Worm (Caenorhabditis elegans) whole organism, L2 larva: ENCODE results near the gene C11G10.1.

ENCODE experiments used
- C34F6.9 ChIP-seq: fragments of 150-350 bp; optimal IDR thresholded peaks from 2 replicates; lab custom pipeline; 2014; ENCODE audit warnings: missing biosample characterization, missing genetic modification characterization
- R02D3.7 ChIP-seq: fragments of 150-350 bp; optimal IDR thresholded peaks from 2 replicates; lab custom pipeline; 2014; ENCODE audit warnings: missing biosample characterization, missing genetic modification characterization
- Y55F3AM.14 ChIP-seq: fragments of 200-800 bp; sonication (Bioruptor generic); optimal IDR thresholded peaks from 2 replicates; lab custom pipeline; 2018; ENCODE audit warnings: mild to moderate bottlenecking, missing genetic modification characterization, missing compliant biosample characterization
- ZK546.5 ChIP-seq: sonication (generic microtip); optimal IDR thresholded peaks from 2 replicates; lab custom pipeline; 2017; ENCODE audit warnings: missing biosample characterization, missing genetic modification characterization
- alr-1 ChIP-seq: fragments of 150-350 bp; optimal IDR thresholded peaks from 2 replicates; lab custom pipeline; 2014; ENCODE audit warnings: missing biosample characterization, missing genetic modification characterization
- blmp-1 ChIP-seq: sonication (generic microtip); optimal IDR thresholded peaks from 2 replicates; lab custom pipeline; 2017; ENCODE audit warnings: missing genetic modification characterization, mild to moderate bottlenecking, missing compliant biosample characterization, antibody characterized with exemption, moderate library complexity; ENCODE audit not compliant: insufficient read depth
- ceh-16 ChIP-seq: fragments of 150-350 bp; optimal IDR thresholded peaks from 2 replicates; lab custom pipeline; 2014; ENCODE audit warnings: missing biosample characterization, missing genetic modification characterization
- ceh-82 ChIP-seq: fragments of 150-350 bp; optimal IDR thresholded peaks from 2 replicates; lab custom pipeline; 2014; ENCODE audit warnings: missing biosample characterization, missing genetic modification characterization
- crh-2 ChIP-seq: sonication (generic microtip); optimal IDR thresholded peaks from 2 replicates; lab custom pipeline; 2017; ENCODE audit warnings: missing biosample characterization, missing genetic modification characterization
- dmd-4 ChIP-seq: sonication (generic microtip); optimal IDR thresholded peaks from 2 replicates; lab custom pipeline; 2017; ENCODE audit warnings: missing biosample characterization, missing genetic modification characterization
- egl-27 ChIP-seq: sonication (generic microtip); optimal IDR thresholded peaks from 3 replicates; lab custom pipeline; 2017; ENCODE audit warnings: missing biosample characterization, missing genetic modification reagents, missing genetic modification characterization
- elt-1 ChIP-seq: fragments of 150-350 bp; optimal IDR thresholded peaks from 2 replicates; lab custom pipeline; 2014; ENCODE audit warnings: missing biosample characterization, missing genetic modification characterization
- fos-1 ChIP-seq: fragments of 150-350 bp; optimal IDR thresholded peaks from 2 replicates; lab custom pipeline; 2014; ENCODE audit warnings: missing biosample characterization, missing genetic modification characterization
- gmeb-1 ChIP-seq: fragments of 150-350 bp; optimal IDR thresholded peaks from 2 replicates; lab custom pipeline; 2014; ENCODE audit warnings: missing biosample characterization, missing genetic modification characterization
- lin-39 ChIP-seq: fragments of 150-350 bp; optimal IDR thresholded peaks from 2 replicates; lab custom pipeline; 2014; ENCODE audit warnings: missing biosample characterization, missing genetic modification reagents, missing genetic modification characterization
- lsy-2 ChIP-seq, 2 experiments: fragments of 150-350 bp in 1 of 2; sonication (generic microtip) in 1 of 2; optimal IDR thresholded peaks; 2 replicates each; lab custom pipeline; 2014 to 2017; ENCODE audit warnings: missing biosample characterization in 2 of 2, missing genetic modification characterization in 2 of 2
- mab-5 ChIP-seq: fragments of 150-350 bp; optimal IDR thresholded peaks from 2 replicates; lab custom pipeline; 2014; ENCODE audit warnings: missing biosample characterization, missing genetic modification characterization
- mbf-1 ChIP-seq: sonication (generic microtip); optimal IDR thresholded peaks from 2 replicates; lab custom pipeline; 2017; ENCODE audit warnings: missing biosample characterization, missing genetic modification characterization
- mdl-1 ChIP-seq, 2 experiments: fragments of 150-350 bp in 1 of 2; sonication (generic microtip) in 1 of 2; optimal IDR thresholded peaks; 2 replicates each; lab custom pipeline; 2017; ENCODE audit warnings: missing biosample characterization in 2 of 2, missing genetic modification characterization in 2 of 2
- nhr-10 ChIP-seq: sonication (generic microtip); optimal IDR thresholded peaks from 2 replicates; lab custom pipeline; 2017; ENCODE audit warnings: missing biosample characterization, missing genetic modification characterization
- nhr-11 ChIP-seq: fragments of 150-350 bp; optimal IDR thresholded peaks from 2 replicates; lab custom pipeline; 2014; ENCODE audit warnings: missing biosample characterization, missing genetic modification characterization
- nhr-12 ChIP-seq: fragments of 150-350 bp; optimal IDR thresholded peaks from 2 replicates; lab custom pipeline; 2014; ENCODE audit warnings: missing biosample characterization, missing genetic modification characterization
- nhr-129 ChIP-seq: fragments of 150-350 bp; optimal IDR thresholded peaks from 2 replicates; lab custom pipeline; 2014; ENCODE audit warnings: missing biosample characterization, missing genetic modification characterization
- nhr-23 ChIP-seq: fragments of 150-350 bp; optimal IDR thresholded peaks from 2 replicates; lab custom pipeline; 2014; ENCODE audit warnings: missing biosample characterization, missing genetic modification reagents, missing genetic modification characterization
- nhr-237 ChIP-seq: fragments of 150-350 bp; optimal IDR thresholded peaks from 2 replicates; lab custom pipeline; 2014; ENCODE audit warnings: missing biosample characterization, missing genetic modification characterization
- nhr-25 ChIP-seq: fragments of 150-350 bp; sonication (generic microtip); optimal IDR thresholded peaks from 3 replicates; lab custom pipeline; 2014; ENCODE audit warnings: missing biosample characterization, missing genetic modification characterization
- nhr-6 ChIP-seq: fragments of 150-350 bp; optimal IDR thresholded peaks from 2 replicates; lab custom pipeline; 2014; ENCODE audit warnings: missing biosample characterization, missing genetic modification characterization
- nhr-77 ChIP-seq: fragments of 150-350 bp; optimal IDR thresholded peaks from 2 replicates; lab custom pipeline; 2014; ENCODE audit warnings: missing biosample characterization, missing genetic modification characterization
- peb-1 ChIP-seq: fragments of 150-350 bp; optimal IDR thresholded peaks from 2 replicates; lab custom pipeline; 2014; ENCODE audit warnings: missing biosample characterization, missing genetic modification characterization
- sem-4 ChIP-seq: fragments of 150-350 bp; optimal IDR thresholded peaks from 2 replicates; lab custom pipeline; 2014; ENCODE audit warnings: missing biosample characterization, missing genetic modification reagents, missing genetic modification characterization
- skn-1 ChIP-seq: sonication (generic microtip); optimal IDR thresholded peaks from 2 replicates; lab custom pipeline; 2017; ENCODE audit warnings: missing biosample characterization, missing genetic modification characterization
- sma-3 ChIP-seq: sonication (generic microtip); optimal IDR thresholded peaks from 2 replicates; lab custom pipeline; 2016; ENCODE audit warnings: missing genetic modification reagents, missing genetic modification characterization, missing compliant biosample characterization
- sma-9 ChIP-seq, 2 experiments: fragments of 150-350 bp in 1 of 2; sonication (generic microtip) in 1 of 2; optimal IDR thresholded peaks; 2 replicates each; lab custom pipeline; 2014 to 2016; ENCODE audit warnings: missing genetic modification characterization in 2 of 2, mild to moderate bottlenecking in 1 of 2, missing biosample characterization in 1 of 2, missing compliant biosample characterization in 1 of 2, missing genetic modification reagents in 1 of 2, moderate library complexity in 1 of 2
- snpc-4 ChIP-seq: fragments of 150-350 bp; optimal IDR thresholded peaks from 2 replicates; lab custom pipeline; 2014; ENCODE audit warnings: missing biosample characterization, missing genetic modification characterization
- unc-39 ChIP-seq: fragments of 150-350 bp; optimal IDR thresholded peaks from 2 replicates; lab custom pipeline; 2014; ENCODE audit warnings: missing biosample characterization, missing genetic modification characterization
- unc-55 ChIP-seq: fragments of 150-350 bp; sonication (generic microtip); optimal IDR thresholded peaks from 3 replicates; lab custom pipeline; 2014; ENCODE audit warnings: missing biosample characterization, missing genetic modification reagents, missing genetic modification characterization
- unc-62 ChIP-seq: fragments of 150-350 bp; optimal IDR thresholded peaks from 2 replicates; lab custom pipeline; 2014; ENCODE audit warnings: missing biosample characterization, missing genetic modification reagents, missing genetic modification characterization
- zag-1 ChIP-seq: fragments of 150-350 bp; optimal IDR thresholded peaks from 2 replicates; lab custom pipeline; 2014; ENCODE audit warnings: missing biosample characterization, missing genetic modification characterization
- ztf-1 ChIP-seq: fragments of 200-800 bp; sonication (Bioruptor generic); conservative IDR thresholded peaks from 2 replicates; pipeline ENCODE4 v1.3.6; 2022; ENCODE audit warnings: missing genetic modification characterization, missing compliant biosample characterization
- ztf-4 ChIP-seq: fragments of 150-350 bp; optimal IDR thresholded peaks from 2 replicates; lab custom pipeline; 2014; ENCODE audit warnings: missing biosample characterization, missing genetic modification characterization

Gene C11G10.1

DNA sequence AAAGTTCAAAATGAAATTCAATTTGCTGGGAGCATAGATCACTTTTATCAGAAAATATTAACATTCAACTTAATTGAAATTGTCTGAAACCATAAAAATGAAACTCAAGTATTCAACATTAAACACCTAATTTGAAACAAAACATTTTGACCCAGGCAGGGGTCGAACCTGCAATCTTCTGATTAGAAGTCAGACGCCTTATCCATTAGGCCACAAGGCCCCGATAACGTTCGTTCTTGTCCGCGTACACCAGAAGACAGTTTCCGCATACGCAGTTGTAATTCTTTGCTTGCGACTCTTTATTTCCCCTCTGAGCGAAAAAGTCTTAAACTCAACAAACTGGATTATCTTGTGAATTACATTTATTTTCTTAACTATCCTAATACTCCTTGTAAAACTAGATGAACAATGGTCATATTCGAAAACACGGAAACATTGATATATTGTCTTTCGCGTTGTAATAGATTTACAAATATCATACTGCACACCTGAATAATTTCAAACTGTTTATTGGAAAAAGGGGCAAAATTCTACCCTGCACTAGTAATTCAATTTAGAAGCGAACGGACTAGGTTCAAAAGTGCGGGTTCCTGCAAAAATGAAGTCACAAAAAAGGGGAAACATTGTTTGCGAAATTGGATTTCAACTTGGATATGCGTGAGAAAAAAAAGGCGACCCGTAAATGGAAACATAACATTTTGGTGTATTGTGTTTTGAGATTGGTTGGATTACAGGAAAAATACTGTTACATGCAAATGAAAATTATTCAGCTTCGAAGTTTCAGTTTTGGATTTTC lies 11.9 kb downstream of the C11G10.1 start:
- peak; percentile 39 for TF ChIP-seq fos-1 (tag; lab: Kevin White, UChicago)
- no peak for TF ChIP-seq ZK546.5
- no peak for TF ChIP-seq gmeb-1 (tag; lab: Kevin White, UChicago)
- TF ChIP-seq nhr-6: no peak
- no peak for TF ChIP-seq ceh-82 (tag; lab: Kevin White, UChicago)
- TF ChIP-seq zag-1 (tag; lab: Kevin White, UChicago): no peak
- no peak for TF ChIP-seq mbf-1
- no peak for TF ChIP-seq nhr-237
- TF ChIP-seq unc-62: no peak
- no peak for TF ChIP-seq lsy-2 (tag; optimal IDR thresholded peaks at IDR 0.05; lab: Kevin White, UChicago)
- TF ChIP-seq ceh-16: no peak
- TF ChIP-seq unc-55 (GFP tag; lab: Kevin White, UChicago): no peak
- TF ChIP-seq blmp-1 (tag; lab: Kevin White, UChicago): no peak
- no peak for TF ChIP-seq sma-3 (GFP tag; lab: Kevin White, UChicago)
- TF ChIP-seq Y55F3AM.14 (GFP tag; lab: Kevin White, UChicago): no peak
- no peak for TF ChIP-seq nhr-10 (tag; lab: Kevin White, UChicago)
- TF ChIP-seq skn-1 (tag; lab: Kevin White, UChicago): no peak
- TF ChIP-seq peb-1 (tag; lab: Kevin White, UChicago): no peak
- TF ChIP-seq crh-2: peak; percentile 13
- peak; percentile 4 for TF ChIP-seq nhr-129
- no peak for TF ChIP-seq dmd-4 (tag; lab: Kevin White, UChicago)
- no peak for TF ChIP-seq elt-1 (tag; lab: Kevin White, UChicago)
- TF ChIP-seq mdl-1 (tag; optimal IDR thresholded peaks at IDR 0.05; lab: Kevin White, UChicago): no peak
- no peak for TF ChIP-seq ztf-4 (tag; lab: Kevin White, UChicago)
- no peak for TF ChIP-seq nhr-23 (tag; lab: Kevin White, UChicago)
- TF ChIP-seq lin-39: no peak
- TF ChIP-seq snpc-4 (tag; lab: Kevin White, UChicago): no peak
- no peak for TF ChIP-seq mab-5 (tag; lab: Kevin White, UChicago)
- peak; percentile 6 for TF ChIP-seq sma-9 (GFP tag; optimal IDR thresholded peaks at IDR 0.05; lab: Kevin White, UChicago)
- TF ChIP-seq sma-9 (tag; optimal IDR thresholded peaks at IDR 0.05; lab: Kevin White, UChicago): no peak
- TF ChIP-seq unc-39 (tag; lab: Kevin White, UChicago): no peak
- no peak for TF ChIP-seq R02D3.7 (tag; lab: Kevin White, UChicago)
- no peak for TF ChIP-seq nhr-12 (tag; lab: Kevin White, UChicago)
- no peak for TF ChIP-seq alr-1 (tag; lab: Kevin White, UChicago)
- no peak for TF ChIP-seq nhr-25 (tag; lab: Kevin White, UChicago)
- TF ChIP-seq C34F6.9 (tag; lab: Kevin White, UChicago): no peak

DNA sequence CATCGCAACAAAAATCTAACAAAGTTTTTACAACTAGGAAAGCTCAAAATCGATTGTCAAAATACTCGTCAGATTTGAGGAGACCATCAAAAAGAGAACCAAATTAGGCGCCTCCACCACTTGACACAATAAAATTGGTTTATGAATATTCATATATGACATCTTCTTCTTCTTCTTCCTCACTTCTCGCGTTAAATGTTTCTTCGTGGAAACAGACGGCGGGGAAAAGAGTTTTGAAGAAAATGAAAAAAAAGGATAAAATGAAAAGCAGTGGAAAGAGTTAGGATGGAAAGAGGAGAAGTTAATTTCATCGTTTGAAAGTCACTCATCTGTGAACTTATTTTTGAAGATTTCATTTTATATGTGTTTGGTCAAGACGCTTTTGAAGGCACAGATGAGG lies 23.6 kb downstream of the C11G10.1 start:
- TF ChIP-seq mbf-1 (no peak), nhr-237 (no peak), skn-1 (tag; lab: Kevin White, UChicago) (no peak), egl-27 (tag; lab: Kevin White, UChicago) (no peak), elt-1 (tag; lab: Kevin White, UChicago) (no peak), ZK546.5 (no peak), ceh-82 (tag; lab: Kevin White, UChicago) (no peak), nhr-11 (tag; lab: Kevin White, UChicago) (no peak), nhr-6 (no peak), alr-1 (tag; lab: Kevin White, UChicago) (no peak), sem-4 (tag; lab: Kevin White, UChicago) (no peak), nhr-77 (no peak), unc-39 (tag; lab: Kevin White, UChicago) (no peak), nhr-25 (tag; lab: Kevin White, UChicago) (no peak), fos-1 (tag; lab: Kevin White, UChicago) (no peak), ztf-1 (GFP tag; lab: Robert Waterston, UW) (no peak)
